Worm (Caenorhabditis elegans) whole organism, L4 larva: Measurements from ENCODE around the gene mtch-1.
A peak's percentile ranks its signal among the peaks of the same experiment; 100 is the strongest.

ENCODE experiments used
- F10B5.3 ChIP-seq: sonication (generic microtip); optimal IDR thresholded peaks from 2 replicates; lab custom pipeline; 2016; ENCODE audit warnings: mild to moderate bottlenecking, missing genetic modification characterization, missing compliant biosample characterization
- F26F4.8 ChIP-seq: fragments of 200-800 bp; sonication (Bioruptor generic); conservative IDR thresholded peaks from 2 replicates; pipeline ENCODE4 v1.3.6; 2022; ENCODE audit warnings: missing genetic modification characterization, missing compliant biosample characterization
- R02D3.7 ChIP-seq: fragments of 150-350 bp; sonication (generic microtip); optimal IDR thresholded peaks from 3 replicates; lab custom pipeline; 2014; ENCODE audit warnings: missing biosample characterization, missing genetic modification characterization
- T20F7.1 ChIP-seq: fragments of 200-800 bp; sonication (Bioruptor generic); optimal IDR thresholded peaks from 2 replicates; lab custom pipeline; 2018; ENCODE audit warnings: mild to moderate bottlenecking, missing genetic modification characterization, missing compliant biosample characterization
- Y75B8A.6 ChIP-seq: fragments of 200-800 bp; sonication (Bioruptor generic); IDR thresholded peaks from 2 replicates; pipeline ENCODE4 v1.3.6; 2022; ENCODE audit warnings: missing genetic modification reagents, missing genetic modification characterization, missing compliant biosample characterization
- ZK337.2 ChIP-seq: fragments of 200-800 bp; sonication (Bioruptor generic); IDR thresholded peaks from 2 replicates; pipeline ENCODE4 v1.3.6; 2022; ENCODE audit warnings: missing genetic modification reagents, missing genetic modification characterization, missing compliant biosample characterization
- aly-2 ChIP-seq: sonication (generic microtip); optimal IDR thresholded peaks from 2 replicates; lab custom pipeline; 2018; ENCODE audit warnings: missing biosample characterization, missing genetic modification characterization
- arid-1 ChIP-seq: fragments of 200-800 bp; sonication (Bioruptor generic); conservative IDR thresholded peaks from 2 replicates; pipeline ENCODE4 v1.3.6; 2022; ENCODE audit warnings: missing genetic modification reagents, missing genetic modification characterization, missing compliant biosample characterization
- attf-4 ChIP-seq: sonication (generic microtip); optimal IDR thresholded peaks from 3 replicates; lab custom pipeline; 2017; ENCODE audit warnings: missing biosample characterization, missing genetic modification characterization
- ceh-44 ChIP-seq: fragments of 200-800 bp; sonication (Bioruptor generic); IDR thresholded peaks from 2 replicates; pipeline ENCODE4 v1.3.6; 2022; ENCODE audit warnings: missing genetic modification reagents, missing genetic modification characterization, missing compliant biosample characterization
- ceh-82 ChIP-seq: sonication (generic microtip); optimal IDR thresholded peaks from 2 replicates; lab custom pipeline; 2017; ENCODE audit warnings: missing biosample characterization, missing genetic modification characterization
- cey-2 ChIP-seq: sonication (generic microtip); optimal IDR thresholded peaks from 3 replicates; lab custom pipeline; 2017; ENCODE audit warnings: missing genetic modification characterization, mild to moderate bottlenecking, missing compliant biosample characterization, antibody characterized with exemption, borderline replicate concordance; ENCODE audit not compliant: insufficient read depth
- daf-19 ChIP-seq: fragments of 200-800 bp; sonication (Bioruptor generic); conservative IDR thresholded peaks from 2 replicates; pipeline ENCODE4 v1.3.6; 2022; ENCODE audit warnings: missing genetic modification characterization, missing compliant biosample characterization
- dpl-1 ChIP-seq: fragments of 150-350 bp; optimal IDR thresholded peaks from 2 replicates; lab custom pipeline; 2014; ENCODE audit warnings: missing biosample characterization, missing genetic modification reagents, missing genetic modification characterization
- hif-1 ChIP-seq, 2 experiments: sonication (generic microtip); optimal IDR thresholded peaks; 2 replicates each; lab custom pipeline; 2016 to 2017; ENCODE audit warnings: missing compliant biosample characterization in 2 of 2, missing genetic modification characterization in 2 of 2, missing genetic modification reagents in 2 of 2, missing genotype in 2 of 2, mild to moderate bottlenecking in 1 of 2
- hlh-11 ChIP-seq: fragments of 200-800 bp; sonication (Bioruptor generic); optimal IDR thresholded peaks from 2 replicates; lab custom pipeline; 2018; ENCODE audit warnings: mild to moderate bottlenecking, missing genetic modification characterization, missing compliant biosample characterization
- lim-7 ChIP-seq: fragments of 200-800 bp; sonication (Bioruptor generic); IDR thresholded peaks from 2 replicates; pipeline ENCODE4 v1.3.6; 2022; ENCODE audit warnings: missing genetic modification characterization, missing compliant biosample characterization
- lin-13 ChIP-seq: fragments of 150-350 bp; optimal IDR thresholded peaks from 2 replicates; lab custom pipeline; 2014; ENCODE audit warnings: missing biosample characterization, missing genetic modification reagents, missing genetic modification characterization
- lin-38 ChIP-seq: fragments of 200-800 bp; sonication (Bioruptor generic); IDR thresholded peaks from 2 replicates; pipeline ENCODE4 v1.3.6; 2022; ENCODE audit warnings: missing genetic modification reagents, missing genetic modification characterization, missing compliant biosample characterization
- lsy-2 ChIP-seq, 2 experiments: fragments of 150-350 bp in 1 of 2; sonication (generic microtip) in 1 of 2; optimal IDR thresholded peaks; 2 replicates each; lab custom pipeline; 2014 to 2017; ENCODE audit warnings: missing biosample characterization in 2 of 2, missing genetic modification characterization in 2 of 2
- madf-5 ChIP-seq, 2 experiments: fragments of 200-800 bp; sonication (Bioruptor generic); IDR thresholded peaks; 2 replicates each; pipeline ENCODE4 v1.3.6; 2022; ENCODE audit warnings: missing compliant biosample characterization in 2 of 2, missing genetic modification characterization in 2 of 2
- nhr-10 ChIP-seq: fragments of 150-350 bp; optimal IDR thresholded peaks from 2 replicates; lab custom pipeline; 2014; ENCODE audit warnings: missing biosample characterization, missing genetic modification characterization
- nhr-102 ChIP-seq: sonication (generic microtip); optimal IDR thresholded peaks from 2 replicates; lab custom pipeline; 2016; ENCODE audit warnings: mild to moderate bottlenecking, missing genetic modification characterization, moderate library complexity, missing compliant biosample characterization
- nhr-11 ChIP-seq: fragments of 150-350 bp; optimal IDR thresholded peaks from 2 replicates; lab custom pipeline; 2014; ENCODE audit warnings: missing biosample characterization, missing genetic modification characterization
- nhr-111 ChIP-seq: fragments of 200-800 bp; sonication (Bioruptor generic); optimal IDR thresholded peaks from 2 replicates; lab custom pipeline; 2018; ENCODE audit warnings: mild to moderate bottlenecking, missing genetic modification characterization, missing compliant biosample characterization
- nhr-237 ChIP-seq: sonication (generic microtip); optimal IDR thresholded peaks from 2 replicates; lab custom pipeline; 2017; ENCODE audit warnings: missing biosample characterization, missing genetic modification characterization
- nhr-25 ChIP-seq: sonication (generic microtip); optimal IDR thresholded peaks from 2 replicates; lab custom pipeline; 2017; ENCODE audit warnings: missing genetic modification characterization, mild to moderate bottlenecking, missing compliant biosample characterization, antibody characterized with exemption, moderate library complexity, borderline replicate concordance; ENCODE audit not compliant: insufficient read depth
- nhr-28 ChIP-seq: fragments of 150-350 bp; optimal IDR thresholded peaks from 2 replicates; lab custom pipeline; 2014; ENCODE audit warnings: missing biosample characterization, missing genetic modification characterization
- nhr-41 ChIP-seq: fragments of 200-800 bp; sonication (Bioruptor generic); IDR thresholded peaks from 2 replicates; pipeline ENCODE4 v1.3.6; 2022; ENCODE audit warnings: missing genetic modification reagents, missing genetic modification characterization, missing compliant biosample characterization
- nhr-42 ChIP-seq: fragments of 200-800 bp; sonication (Bioruptor generic); IDR thresholded peaks from 2 replicates; pipeline ENCODE4 v1.3.6; 2022; ENCODE audit warnings: missing genetic modification characterization, missing compliant biosample characterization
- nhr-6 ChIP-seq: fragments of 150-350 bp; optimal IDR thresholded peaks from 2 replicates; lab custom pipeline; 2014; ENCODE audit warnings: missing biosample characterization, missing genetic modification characterization
- nhr-77 ChIP-seq: fragments of 150-350 bp; optimal IDR thresholded peaks from 2 replicates; lab custom pipeline; 2014; ENCODE audit warnings: missing biosample characterization, missing genetic modification characterization
- sdz-12 ChIP-seq: fragments of 200-800 bp; sonication (Bioruptor generic); optimal IDR thresholded peaks from 2 replicates; lab custom pipeline; 2018; ENCODE audit warnings: mild to moderate bottlenecking, missing genetic modification characterization, missing compliant biosample characterization
- snpc-4 ChIP-seq: fragments of 150-350 bp; optimal IDR thresholded peaks from 2 replicates; lab custom pipeline; 2014; ENCODE audit warnings: missing biosample characterization, missing genetic modification characterization
- spr-3 ChIP-seq: fragments of 200-800 bp; sonication (Bioruptor generic); optimal IDR thresholded peaks from 2 replicates; lab custom pipeline; 2018; ENCODE audit warnings: mild to moderate bottlenecking, missing genetic modification characterization, missing compliant biosample characterization
- tag-97 ChIP-seq: fragments of 200-800 bp; sonication (Bioruptor generic); IDR thresholded peaks from 2 replicates; pipeline ENCODE4 v1.3.6; 2022; ENCODE audit warnings: missing genetic modification characterization, missing compliant biosample characterization
- unc-130 ChIP-seq: sonication (generic microtip); optimal IDR thresholded peaks from 2 replicates; lab custom pipeline; 2016; ENCODE audit warnings: missing genetic modification reagents, missing genetic modification characterization, missing compliant biosample characterization
- unc-62 ChIP-seq, 3 experiments: fragments of 150-350 bp in 1 of 3; sonication (generic microtip); optimal IDR thresholded peaks in 2 of 3; peaks in 1 of 3; 1 replicate in 1 of 3; 2 replicates in 2 of 3; lab custom pipeline; 2014 to 2017; ENCODE audit warnings: missing biosample characterization in 3 of 3, missing genetic modification characterization in 3 of 3, missing genetic modification reagents in 3 of 3, missing genotype in 1 of 3
- zfp-2 ChIP-seq: sonication (generic microtip); optimal IDR thresholded peaks from 2 replicates; lab custom pipeline; 2016; ENCODE audit warnings: mild to moderate bottlenecking, missing genetic modification characterization, missing compliant biosample characterization
- zip-11 ChIP-seq: fragments of 200-800 bp; sonication (Bioruptor generic); IDR thresholded peaks from 2 replicates; pipeline ENCODE4 v1.3.6; 2022; ENCODE audit warnings: missing genetic modification characterization, missing compliant biosample characterization
- ztf-7 ChIP-seq: fragments of 150-350 bp; optimal IDR thresholded peaks from 2 replicates; lab custom pipeline; 2014; ENCODE audit warnings: missing biosample characterization, missing genetic modification characterization

Gene mtch-1

DNA sequence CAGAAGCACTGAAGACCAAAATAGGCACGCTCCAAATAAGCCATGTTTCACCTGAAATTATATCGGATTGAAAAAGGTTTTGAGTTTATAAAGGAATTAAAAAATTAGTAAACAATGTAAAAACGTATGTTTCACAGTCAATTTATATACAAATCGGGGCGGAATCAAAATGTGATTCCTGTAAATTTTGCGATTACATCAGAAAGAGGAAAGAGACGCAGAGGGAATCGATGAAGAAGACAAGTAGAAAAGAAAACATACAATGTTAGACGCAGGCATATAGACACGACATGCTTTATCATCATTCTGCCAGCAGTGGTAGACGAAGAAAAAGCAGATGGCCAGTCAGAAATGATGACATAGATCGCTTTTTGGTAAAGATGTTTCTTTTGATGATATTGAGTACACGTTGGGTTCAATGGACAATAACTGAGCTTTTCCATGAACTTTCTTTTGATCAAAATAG, 9.9 kb downstream of the mtch-1 start, which contains the start of gene msra-1 (continued):
- TF ChIP-seq daf-19 (GFP tag; lab: Robert Waterston, UW) (no peak), R02D3.7 (no peak), madf-5 (GFP tag; IDR thresholded peaks at IDR 0.05; lab: Robert Waterston, UW) (no peak), hlh-11 (tag; lab: Kevin White, UChicago) (peak; percentile 82), lsy-2 (tag; optimal IDR thresholded peaks at IDR 0.05; lab: Kevin White, UChicago) (peak in 1 of 2 experiments; percentile 65), cey-2 (tag; lab: Kevin White, UChicago) (peak; percentile 8), lin-13 (GFP tag; lab: Kevin White, UChicago) (no peak), nhr-28 (tag; lab: Kevin White, UChicago) (peak; percentile 75), nhr-25 (tag; lab: Kevin White, UChicago) (no peak), Y75B8A.6 (GFP tag; lab: Robert Waterston, UW) (no peak), arid-1 (GFP tag; lab: Robert Waterston, UW) (no peak), F10B5.3 (no peak), zip-11 (GFP tag; lab: Robert Waterston, UW) (no peak), aly-2 (tag; lab: Kevin White, UChicago) (no peak), nhr-41 (GFP tag; lab: Robert Waterston, UW) (no peak), unc-130 (GFP tag; lab: Kevin White, UChicago) (no peak), nhr-10 (no peak), snpc-4 (no peak), dpl-1 (GFP tag; lab: Kevin White, UChicago) (peak; percentile 28), unc-62 (GFP tag; optimal IDR thresholded peaks at IDR 0.05 in 1 of 2; lab: Kevin White, UChicago) (peak in 1 of 2 experiments; percentile 35), unc-62 (tag; optimal IDR thresholded peaks at IDR 0.05; lab: Kevin White, UChicago) (no peak), nhr-237 (tag; lab: Kevin White, UChicago) (no peak), nhr-11 (peak; percentile 26), lim-7 (GFP tag; lab: Robert Waterston, UW) (no peak), hif-1 (tag; optimal IDR thresholded peaks at IDR 0.05; lab: Kevin White, UChicago) (peak in 1 of 2 experiments; percentile 49), nhr-77 (tag; lab: Kevin White, UChicago) (no peak), ceh-44 (no peak)
- TF ChIP-seq, all 104 proteins: peak for 21

DNA sequence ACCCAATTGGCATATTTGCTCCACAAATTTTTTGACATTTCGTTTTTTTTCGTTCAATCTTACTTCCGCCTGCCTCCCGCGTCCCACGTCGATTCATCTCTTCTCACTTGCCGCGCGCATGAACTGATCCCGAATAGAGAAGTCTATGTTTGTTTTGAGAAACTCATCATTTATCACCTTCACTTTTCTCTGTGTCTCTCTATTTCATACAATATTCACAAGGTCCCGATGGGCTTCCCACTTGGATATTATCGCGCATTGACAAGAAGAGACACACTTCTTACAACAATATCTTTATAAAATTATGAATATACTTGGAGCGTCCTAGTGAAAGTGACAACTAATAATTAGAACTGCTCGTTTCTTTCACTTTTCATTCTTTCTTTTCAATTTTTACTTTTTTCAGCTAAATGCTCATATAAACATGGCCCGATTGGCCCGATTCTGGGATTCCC, 15.4 kb downstream of the mtch-1 start, which contains the start of gene insc-1:
Gene insc-1, plus strand, starts transcription at position 405 of the 455 bp plus-strand sequence.
- TF ChIP-seq attf-4 (tag; lab: Kevin White, UChicago) (no peak), ceh-82 (tag; lab: Kevin White, UChicago) (no peak), ztf-7 (no peak), T20F7.1 (no peak), nhr-6 (tag; lab: Kevin White, UChicago) (no peak), nhr-102 (no peak)

DNA sequence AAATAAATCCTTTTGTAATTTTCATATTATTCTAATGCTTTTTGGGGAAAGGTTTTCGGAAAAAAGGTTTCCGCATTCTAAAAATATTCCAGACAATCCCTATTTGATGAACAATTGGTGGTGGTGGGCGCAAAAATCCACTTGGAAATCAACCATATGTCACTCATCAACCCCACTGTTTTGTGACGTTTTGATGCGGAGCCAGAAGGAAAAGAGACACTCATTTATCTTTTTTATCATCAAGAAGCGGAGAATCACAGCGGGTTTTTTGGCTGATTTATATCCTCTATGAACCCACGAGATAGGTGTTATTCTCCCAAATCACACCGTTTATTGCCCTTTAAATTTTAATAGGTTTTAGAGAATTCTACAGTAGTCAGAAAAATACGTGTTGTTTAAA, 16.8 kb downstream of the mtch-1 start:
- TF ChIP-seq F26F4.8 (GFP tag; lab: Robert Waterston, UW) = no peak
- no peak for TF ChIP-seq spr-3 (GFP tag; lab: Kevin White, UChicago)
- TF ChIP-seq aly-2 (tag; lab: Kevin White, UChicago) = no peak
- no peak for TF ChIP-seq sdz-12 (GFP tag; lab: Kevin White, UChicago)
- TF ChIP-seq ZK337.2 (GFP tag; lab: Robert Waterston, UW) = no peak
- no peak for TF ChIP-seq zfp-2 (tag; lab: Kevin White, UChicago)
- TF ChIP-seq attf-4 (tag; lab: Kevin White, UChicago) = no peak
- TF ChIP-seq nhr-42 (GFP tag; lab: Robert Waterston, UW) = no peak
- TF ChIP-seq nhr-111 (GFP tag; lab: Kevin White, UChicago) = no peak
- TF ChIP-seq hlh-11 (tag; lab: Kevin White, UChicago) = no peak
- no peak for TF ChIP-seq R02D3.7
- no peak for TF ChIP-seq lin-38 (GFP tag; lab: Robert Waterston, UW)
- no peak for TF ChIP-seq tag-97 (GFP tag; lab: Robert Waterston, UW)
